Fruit fly (Drosophila melanogaster) whole organism, embryonic: ENCODE measurements around the gene CG43999.
A peak's percentile ranks its signal among the peaks of the same experiment; 100 is the strongest.

Experiments used
- Aef1 ChIP-seq: fragments of 200-800 bp; sonication (Bioruptor generic); IDR thresholded peaks from 3 replicates; pipeline ENCODE4 v1.3.6; 2022; ENCODE audit warnings: missing biosample characterization, missing genetic modification characterization
- Antp ChIP-seq: fragments of 200-800 bp; sonication (Bioruptor generic); optimal IDR thresholded peaks from 3 replicates; lab custom pipeline; 2016; ENCODE audit warnings: missing biosample characterization, missing genetic modification characterization
- C15 ChIP-seq: fragments of 200-800 bp; sonication (Bioruptor generic); IDR thresholded peaks from 3 replicates; pipeline ENCODE4 v1.3.6; 2022; ENCODE audit warnings: missing biosample characterization, missing genetic modification characterization
- CG10274 ChIP-seq: fragments of 200-800 bp; sonication (Bioruptor generic); optimal IDR thresholded peaks from 3 replicates; lab custom pipeline; 2017; ENCODE audit warnings: missing biosample characterization, mild to moderate bottlenecking, missing genetic modification characterization
- CG12155 ChIP-seq: fragments of 200-800 bp; sonication (Bioruptor generic); optimal IDR thresholded peaks from 3 replicates; lab custom pipeline; 2016; ENCODE audit warnings: missing biosample characterization, missing genetic modification characterization
- CG12219 ChIP-seq: fragments of 200-800 bp; sonication (Bioruptor generic); optimal IDR thresholded peaks from 3 replicates; lab custom pipeline; 2018; ENCODE audit warnings: missing biosample characterization, mild to moderate bottlenecking, missing genetic modification characterization
- CG12299 ChIP-seq: fragments of 200-800 bp; sonication (Bioruptor generic); optimal IDR thresholded peaks from 2 replicates; lab custom pipeline; 2018; ENCODE audit warnings: missing biosample characterization, mild to moderate bottlenecking, missing genetic modification characterization
- CG12391 ChIP-seq: fragments of 200-800 bp; sonication (Bioruptor generic); optimal IDR thresholded peaks from 3 replicates; lab custom pipeline; 2018; ENCODE audit warnings: missing biosample characterization, mild to moderate bottlenecking, missing genetic modification characterization, moderate library complexity
- CG13424 ChIP-seq: fragments of 200-800 bp; sonication (Bioruptor generic); optimal IDR thresholded peaks from 2 replicates; lab custom pipeline; 2019; ENCODE audit warnings: missing biosample characterization, mild to moderate bottlenecking, missing genetic modification characterization, moderate library complexity
- CG13775 ChIP-seq: fragments of 200-800 bp; sonication (Bioruptor generic); optimal IDR thresholded peaks from 3 replicates; lab custom pipeline; 2017; ENCODE audit warnings: missing biosample characterization, mild to moderate bottlenecking, missing genetic modification characterization
- CG14014 ChIP-seq: fragments of 200-800 bp; sonication (Bioruptor generic); IDR thresholded peaks from 2 replicates; pipeline ENCODE4 v1.3.6; 2022; ENCODE audit warnings: missing biosample characterization, missing genetic modification characterization
- CG14860 ChIP-seq: fragments of 200-800 bp; sonication (Bioruptor generic); IDR thresholded peaks from 3 replicates; pipeline ENCODE4 v1.3.6; 2022; ENCODE audit warnings: missing biosample characterization, missing genetic modification characterization; ENCODE audit not compliant: partially characterized antibody
- CG15696 ChIP-seq: fragments of 200-800 bp; sonication (Bioruptor generic); optimal IDR thresholded peaks from 2 replicates; lab custom pipeline; 2019; ENCODE audit warnings: missing biosample characterization, mild to moderate bottlenecking, missing genetic modification characterization, moderate library complexity
- CG16779 ChIP-seq: fragments of 200-800 bp; sonication (Bioruptor generic); IDR thresholded peaks from 2 replicates; pipeline ENCODE4 v1.3.6; 2022; ENCODE audit warnings: missing biosample characterization, missing genetic modification characterization
- CG16815 ChIP-seq: fragments of 200-800 bp; sonication (Bioruptor generic); optimal IDR thresholded peaks from 3 replicates; lab custom pipeline; 2017; ENCODE audit warnings: missing biosample characterization, mild to moderate bottlenecking, missing genetic modification characterization
- CG17912 ChIP-seq: fragments of 200-800 bp; sonication (Bioruptor generic); optimal IDR thresholded peaks from 2 replicates; lab custom pipeline; 2018; ENCODE audit warnings: missing biosample characterization, mild to moderate bottlenecking, missing genetic modification characterization
- CG18619 ChIP-seq: fragments of 200-800 bp; sonication (Bioruptor generic); optimal IDR thresholded peaks from 3 replicates; lab custom pipeline; 2017; ENCODE audit warnings: missing biosample characterization, mild to moderate bottlenecking, missing genetic modification characterization
- CG3163 ChIP-seq: fragments of 200-800 bp; sonication (Bioruptor generic); optimal IDR thresholded peaks from 3 replicates; lab custom pipeline; 2016; ENCODE audit warnings: missing biosample characterization, missing genetic modification characterization
- CG32767 ChIP-seq: fragments of 200-800 bp; sonication (Bioruptor generic); IDR thresholded peaks from 2 replicates; pipeline ENCODE4 v1.3.6; 2022; ENCODE audit warnings: missing biosample characterization, missing genetic modification characterization
- CG4820 ChIP-seq: fragments of 200-800 bp; sonication (Bioruptor generic); optimal IDR thresholded peaks from 3 replicates; lab custom pipeline; 2016; ENCODE audit warnings: missing biosample characterization, missing genetic modification characterization
- CG5180 ChIP-seq: fragments of 200-800 bp; sonication (Bioruptor generic); optimal IDR thresholded peaks from 3 replicates; lab custom pipeline; 2017; ENCODE audit warnings: missing biosample characterization, missing genetic modification characterization, mild to moderate bottlenecking, moderate library complexity, missing genetic modification reagents
- CG7357 ChIP-seq: fragments of 200-800 bp; sonication (Bioruptor generic); IDR thresholded peaks from 3 replicates; pipeline ENCODE4 v1.3.6; 2022; ENCODE audit warnings: missing biosample characterization, missing genetic modification characterization
- Dbx ChIP-seq: fragments of 200-800 bp; sonication (Bioruptor generic); IDR thresholded peaks from 3 replicates; pipeline ENCODE4 v1.3.6; 2022; ENCODE audit warnings: missing biosample characterization, missing genetic modification characterization
- E2f2 ChIP-seq: fragments of 200-800 bp; sonication (Bioruptor generic); IDR thresholded peaks from 2 replicates; pipeline ENCODE4 v1.3.6; 2022; ENCODE audit warnings: missing biosample characterization, missing genetic modification characterization
- Ets97D ChIP-seq: fragments of 200-800 bp; sonication (Bioruptor generic); optimal IDR thresholded peaks from 3 replicates; lab custom pipeline; 2016; ENCODE audit warnings: missing biosample characterization, missing genetic modification characterization
- H2.0 ChIP-seq: fragments of 200-800 bp; sonication (Bioruptor generic); IDR thresholded peaks from 2 replicates; pipeline ENCODE4 v1.3.6; 2022; ENCODE audit warnings: missing biosample characterization, missing genetic modification characterization
- HLH4C ChIP-seq: fragments of 200-800 bp; sonication (Bioruptor generic); IDR thresholded peaks from 3 replicates; pipeline ENCODE4 v1.3.6; 2022; ENCODE audit warnings: missing biosample characterization, missing genetic modification characterization; ENCODE audit not compliant: partially characterized antibody
- Hey ChIP-seq: fragments of 200-800 bp; sonication (Bioruptor generic); optimal IDR thresholded peaks from 3 replicates; lab custom pipeline; 2018; ENCODE audit warnings: missing biosample characterization, mild to moderate bottlenecking, missing genetic modification characterization
- HmgD ChIP-seq: fragments of 200-800 bp; sonication (Bioruptor generic); optimal IDR thresholded peaks from 3 replicates; lab custom pipeline; 2016; ENCODE audit warnings: missing biosample characterization, missing genetic modification characterization
- MESR4 ChIP-seq: fragments of 200-800 bp; sonication (Bioruptor generic); optimal IDR thresholded peaks from 2 replicates; lab custom pipeline; 2018; ENCODE audit warnings: missing biosample characterization, mild to moderate bottlenecking, missing genetic modification characterization, moderate library complexity
- Med ChIP-seq: fragments of 200-800 bp; sonication (Bioruptor generic); peaks from one replicate; lab custom pipeline; 2016; ENCODE audit warnings: missing biosample characterization, missing genetic modification characterization, mild to moderate bottlenecking, inconsistent platforms, moderate library complexity
- Myb ChIP-seq: fragments of 200-800 bp; sonication (Bioruptor generic); optimal IDR thresholded peaks from 2 replicates; lab custom pipeline; 2016; ENCODE audit warnings: missing biosample characterization, missing genetic modification characterization
- NfI ChIP-seq: fragments of 200-800 bp; sonication (Bioruptor generic); optimal IDR thresholded peaks from 3 replicates; lab custom pipeline; 2018; ENCODE audit warnings: missing biosample characterization, mild to moderate bottlenecking, missing genetic modification characterization, moderate library complexity
- Pdp1 ChIP-seq, 2 experiments: fragments of 200-800 bp; sonication (Bioruptor generic); optimal IDR thresholded peaks; 3 replicates each; lab custom pipeline; 2016; ENCODE audit warnings: missing biosample characterization in 2 of 2, missing genetic modification characterization in 2 of 2, mild to moderate bottlenecking in 1 of 2, moderate library complexity in 1 of 2
- Sin3A ChIP-seq: fragments of >200 bp; optimal IDR thresholded peaks from 2 replicates; lab custom pipeline; 2018
- Sox102F ChIP-seq: fragments of 200-800 bp; sonication (Bioruptor generic); optimal IDR thresholded peaks from 2 replicates; lab custom pipeline; 2018; ENCODE audit warnings: missing biosample characterization, mild to moderate bottlenecking, missing genetic modification characterization, moderate library complexity
- Spps ChIP-seq: fragments of 200-800 bp; sonication (Bioruptor generic); optimal IDR thresholded peaks from 2 replicates; lab custom pipeline; 2018; ENCODE audit warnings: missing biosample characterization, mild to moderate bottlenecking, missing genetic modification characterization
- Xrp1 ChIP-seq: fragments of 200-800 bp; sonication (Bioruptor generic); IDR thresholded peaks from 2 replicates; pipeline ENCODE4 v1.3.6; 2022; ENCODE audit warnings: missing biosample characterization, missing genetic modification characterization
- abd-A ChIP-seq: fragments of 200-800 bp; sonication (Bioruptor generic); optimal IDR thresholded peaks from 3 replicates; lab custom pipeline; 2019; ENCODE audit warnings: missing biosample characterization, mild to moderate bottlenecking, missing genetic modification characterization, moderate library complexity
- ara ChIP-seq: fragments of 200-800 bp; sonication (Bioruptor generic); IDR thresholded peaks from 2 replicates; pipeline ENCODE4 v1.3.6; 2022; ENCODE audit warnings: missing biosample characterization, missing genetic modification characterization
- da ChIP-seq: fragments of 200-800 bp; sonication (Bioruptor generic); optimal IDR thresholded peaks from 2 replicates; lab custom pipeline; 2016; ENCODE audit warnings: missing biosample characterization, missing genetic modification characterization
- gem ChIP-seq: fragments of 200-800 bp; sonication (Bioruptor generic); optimal IDR thresholded peaks from 2 replicates; lab custom pipeline; 2019; ENCODE audit warnings: missing biosample characterization, mild to moderate bottlenecking, missing genetic modification characterization, moderate library complexity
- hkb ChIP-seq, 2 experiments: fragments of 200-800 bp in 1 of 2; fragments of >200 bp in 1 of 2; sonication (Bioruptor generic) in 1 of 2; IDR thresholded peaks in 1 of 2; optimal IDR thresholded peaks in 1 of 2; 2 replicates each; pipeline versions ENCODE4 v1.3.6 to Lab custom; 2017 to 2022; ENCODE audit warnings: missing biosample characterization in 1 of 2, missing genetic modification characterization in 1 of 2
- psq ChIP-seq: fragments of 200-800 bp; sonication (Bioruptor generic); optimal IDR thresholded peaks from 2 replicates; lab custom pipeline; 2017; ENCODE audit warnings: missing biosample characterization, missing genetic modification characterization
- ro ChIP-seq: fragments of 200-800 bp; sonication (Bioruptor generic); IDR thresholded peaks from 2 replicates; pipeline ENCODE4 v1.3.6; 2022; ENCODE audit warnings: missing biosample characterization, missing genetic modification characterization
- scrt ChIP-seq: fragments of 200-800 bp; sonication (Bioruptor generic); optimal IDR thresholded peaks from 2 replicates; lab custom pipeline; 2018; ENCODE audit warnings: missing biosample characterization, mild to moderate bottlenecking, missing genetic modification characterization, moderate library complexity
- sqz ChIP-seq: fragments of 200-800 bp; sonication (Bioruptor generic); optimal IDR thresholded peaks from 3 replicates; lab custom pipeline; 2018; ENCODE audit warnings: missing biosample characterization, mild to moderate bottlenecking, missing genetic modification characterization
- wdn ChIP-seq: fragments of 200-800 bp; sonication (Bioruptor generic); IDR thresholded peaks from 2 replicates; pipeline ENCODE4 v1.3.6; 2022; ENCODE audit warnings: missing biosample characterization, missing genetic modification characterization

The CG43999 gene

DNA sequence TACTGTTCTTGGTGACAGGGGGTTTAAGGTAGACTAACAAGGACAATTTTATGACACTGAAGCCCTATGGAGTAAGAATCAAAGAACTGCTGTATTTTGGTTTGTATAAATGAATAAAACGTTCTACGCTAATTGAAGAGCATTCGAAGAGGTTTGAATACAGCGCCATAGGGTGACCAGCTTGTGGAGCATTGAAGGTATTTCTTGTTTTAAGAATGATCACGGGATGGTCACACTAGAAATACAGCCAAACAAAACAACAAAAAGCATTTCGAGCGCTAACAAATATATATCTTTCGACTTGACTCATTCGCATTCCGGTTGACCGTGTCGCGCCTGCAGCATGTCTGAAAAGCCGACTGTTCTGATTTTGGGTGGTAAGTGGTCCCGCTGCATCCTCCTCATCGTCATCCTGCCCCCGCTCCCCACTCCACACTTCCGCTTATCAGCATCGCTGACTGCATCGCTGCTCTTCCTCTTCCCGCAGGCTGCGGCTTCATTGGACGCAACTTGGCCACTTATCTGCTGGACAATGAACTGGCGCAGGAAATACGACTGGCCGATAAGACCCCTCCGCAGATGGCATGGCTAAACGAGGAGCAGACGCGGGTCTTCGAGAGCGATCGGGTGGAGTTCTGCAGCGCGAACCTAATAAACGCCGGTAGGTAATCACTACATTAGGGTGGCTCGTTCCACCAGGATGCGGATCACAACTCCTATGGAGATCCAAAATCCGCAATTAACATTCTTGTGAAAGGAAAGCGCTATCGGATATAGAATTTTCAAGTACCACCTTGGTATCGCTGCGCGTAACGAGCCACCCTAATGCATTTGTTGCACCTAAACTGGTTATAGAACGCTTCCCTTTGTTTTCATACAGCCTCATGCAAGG lies 5.1 kb upstream of the CG43999 start, which contains the start of gene CG5854 (continued):
- peak; percentile 22 for TF ChIP-seq CG15696
- TF ChIP-seq Aef1 (GFP tag; lab: Robert Waterston, UW), result peak; percentile 37; the same call in 2 of the 3 replicates
- peak; percentile 58 to 71 for TF ChIP-seq Pdp1 (GFP tag; optimal IDR thresholded peaks at IDR 0.05; lab: Kevin White, UChicago)
- peak; percentile 27 for TF ChIP-seq CG12299 (tag; lab: Kevin White, UChicago)
- TF ChIP-seq CG14014 (GFP tag; lab: Robert Waterston, UW), result peak; percentile 66; the same call in 1 of the 2 replicates
- peak; percentile 76 for TF ChIP-seq H2.0
- peak; percentile 79 for TF ChIP-seq gem (tag; lab: Kevin White, UChicago)
- TF ChIP-seq CG5180 (GFP tag; lab: Kevin White, UChicago), result peak; percentile 51
- TF ChIP-seq CG7357 (GFP tag; lab: Robert Waterston, UW), result 0 out of 3 replicates have a peak, but pooled peaks have one; percentile 34
- peak; percentile 61 for TF ChIP-seq Sin3A (lab: Kevin White, UChicago)
- peak; percentile 64 for TF ChIP-seq CG13775
- peak; percentile 63; the same call in 1 of the 2 replicates for TF ChIP-seq ara (GFP tag; lab: Robert Waterston, UW)
- TF ChIP-seq CG13424 (tag; lab: Kevin White, UChicago), result peak; percentile 69
- peak; percentile 60 for TF ChIP-seq Ets97D
- peak; percentile 97 for TF ChIP-seq E2f2 (GFP tag; lab: Robert Waterston, UW)
- TF ChIP-seq abd-A (tag; lab: Kevin White, UChicago), result no peak
- TF ChIP-seq sqz (GFP tag; lab: Kevin White, UChicago), result no peak
- peak; percentile 96 for TF ChIP-seq Med (GFP tag; lab: Kevin White, UChicago)
- TF ChIP-seq Spps (tag; lab: Kevin White, UChicago), result peak; percentile 29
- TF ChIP-seq Sox102F (GFP tag; lab: Kevin White, UChicago), result peak; percentile 86
- peak; percentile 35 for TF ChIP-seq CG12155 (GFP tag; lab: Kevin White, UChicago)
- no peak for TF ChIP-seq CG17912 (GFP tag; lab: Kevin White, UChicago)
- peak; percentile 53 for TF ChIP-seq CG18619 (GFP tag; lab: Kevin White, UChicago)
- peak; percentile 24 for TF ChIP-seq Hey (tag; lab: Kevin White, UChicago)
- TF ChIP-seq CG12219 (GFP tag; lab: Kevin White, UChicago), result peak; percentile 84
- peak; percentile 40 for TF ChIP-seq psq
- TF ChIP-seq CG16815, result peak; percentile 47
- TF ChIP-seq CG14860, result no peak
- TF ChIP-seq MESR4 (GFP tag; lab: Kevin White, UChicago), result peak; percentile 86
- TF ChIP-seq HLH4C (GFP tag; lab: Robert Waterston, UW), result no peak
- peak; percentile 33; the same call in 1 of the 2 replicates for TF ChIP-seq wdn (GFP tag; lab: Robert Waterston, UW)
- no peak for TF ChIP-seq CG16779 (GFP tag; lab: Robert Waterston, UW)
- TF ChIP-seq Xrp1 (GFP tag; lab: Robert Waterston, UW), result peak; percentile 84
- TF ChIP-seq da (GFP tag; lab: Kevin White, UChicago), result peak; percentile 42
- TF ChIP-seq CG32767 (GFP tag; lab: Robert Waterston, UW), result 0 out of 2 replicates have a peak, but pooled peaks have one; percentile 42
- TF ChIP-seq C15 (GFP tag; lab: Robert Waterston, UW), result 0 out of 3 replicates have a peak, but pooled peaks have one; percentile 58
- no peak for TF ChIP-seq hkb (optimal IDR thresholded peaks at IDR 0.05; lab: Kevin White, UChicago)
- TF ChIP-seq hkb (GFP tag; IDR thresholded peaks at IDR 0.05; lab: Robert Waterston, UW), result peak; percentile 87
- peak; percentile 32; the same call in 1 of the 2 replicates for TF ChIP-seq ro (GFP tag; lab: Robert Waterston, UW)
- peak; percentile 82 for TF ChIP-seq NfI (GFP tag; lab: Kevin White, UChicago)
- peak; percentile 45 for TF ChIP-seq CG10274 (GFP tag; lab: Kevin White, UChicago)
- TF ChIP-seq scrt (GFP tag; lab: Kevin White, UChicago), result no peak
- no peak for TF ChIP-seq HmgD (GFP tag; lab: Kevin White, UChicago)
- peak; percentile 74 for TF ChIP-seq Antp (GFP tag; lab: Kevin White, UChicago)
- TF ChIP-seq Myb (GFP tag; lab: Kevin White, UChicago), result peak; percentile 33
- peak; percentile 70 for TF ChIP-seq CG12391
- TF ChIP-seq Dbx (GFP tag; lab: Robert Waterston, UW), result peak; percentile 38; the same call in 1 of the 3 replicates
- peak; percentile 68 for TF ChIP-seq CG4820 (GFP tag; lab: Kevin White, UChicago)
- peak; percentile 23 for TF ChIP-seq CG3163
